Fruit fly (Drosophila melanogaster) whole organism, embryonic: Measurements from ENCODE around the gene S6KL.

Source experiments
- Ada2b ChIP-seq: fragments of 200-800 bp; sonication (Bioruptor generic); IDR thresholded peaks from 2 replicates; pipeline ENCODE4 v1.3.6; 2022; ENCODE audit warnings: missing biosample characterization, missing genetic modification characterization
- Adf1 ChIP-seq: fragments of 200-800 bp; sonication (Bioruptor generic); IDR thresholded peaks from 2 replicates; pipeline ENCODE4 v1.3.6; 2022; ENCODE audit warnings: missing biosample characterization, missing genetic modification characterization
- Atf3 ChIP-seq: fragments of 200-800 bp; sonication (Bioruptor generic); optimal IDR thresholded peaks from 3 replicates; lab custom pipeline; 2016; ENCODE audit warnings: missing biosample characterization, missing genetic modification characterization
- CG10267 ChIP-seq: fragments of 200-800 bp; sonication (Bioruptor generic); optimal IDR thresholded peaks from 2 replicates; lab custom pipeline; 2018; ENCODE audit warnings: missing biosample characterization, mild to moderate bottlenecking, missing genetic modification characterization, moderate library complexity
- CG11696 ChIP-seq: fragments of 200-800 bp; sonication (Bioruptor generic); IDR thresholded peaks from 2 replicates; pipeline ENCODE4 v1.3.6; 2022; ENCODE audit warnings: missing biosample characterization, missing genetic modification characterization
- CG12219 ChIP-seq: fragments of 200-800 bp; sonication (Bioruptor generic); optimal IDR thresholded peaks from 3 replicates; lab custom pipeline; 2018; ENCODE audit warnings: missing biosample characterization, mild to moderate bottlenecking, missing genetic modification characterization
- CG12769 ChIP-seq: fragments of 200-800 bp; sonication (Bioruptor generic); optimal IDR thresholded peaks from 2 replicates; lab custom pipeline; 2019; ENCODE audit warnings: missing biosample characterization, mild to moderate bottlenecking, missing genetic modification characterization, moderate library complexity
- CG12942 ChIP-seq: fragments of 200-800 bp; sonication (Bioruptor generic); optimal IDR thresholded peaks from 3 replicates; lab custom pipeline; 2016; ENCODE audit warnings: missing biosample characterization, missing genetic modification characterization
- CG13287 ChIP-seq: fragments of 200-800 bp; sonication (Bioruptor generic); IDR thresholded peaks from 2 replicates; pipeline ENCODE4 v1.3.6; 2022; ENCODE audit warnings: missing biosample characterization, missing genetic modification characterization; ENCODE audit not compliant: partially characterized antibody
- CG13424 ChIP-seq: fragments of 200-800 bp; sonication (Bioruptor generic); optimal IDR thresholded peaks from 2 replicates; lab custom pipeline; 2019; ENCODE audit warnings: missing biosample characterization, mild to moderate bottlenecking, missing genetic modification characterization, moderate library complexity
- CG13894 ChIP-seq: fragments of 200-800 bp; sonication (Bioruptor generic); optimal IDR thresholded peaks from 3 replicates; lab custom pipeline; 2018; ENCODE audit warnings: missing biosample characterization, mild to moderate bottlenecking, missing genetic modification characterization, moderate library complexity
- CG14667 ChIP-seq: fragments of 200-800 bp; sonication (Bioruptor generic); IDR thresholded peaks from 2 replicates; pipeline ENCODE4 v1.3.6; 2022; ENCODE audit warnings: missing biosample characterization, missing genetic modification characterization
- CG18764 ChIP-seq: fragments of 200-800 bp; sonication (Bioruptor generic); optimal IDR thresholded peaks from 3 replicates; lab custom pipeline; 2016; ENCODE audit warnings: missing biosample characterization, missing genetic modification characterization
- CG34422 ChIP-seq: fragments of 200-800 bp; sonication (Bioruptor generic); IDR thresholded peaks from 3 replicates; pipeline ENCODE4 v1.3.6; 2022; ENCODE audit warnings: missing biosample characterization, missing genetic modification characterization
- CG6175 ChIP-seq: fragments of 200-800 bp; sonication (Bioruptor generic); IDR thresholded peaks from 3 replicates; pipeline ENCODE4 v1.3.6; 2022; ENCODE audit warnings: missing biosample characterization, missing genetic modification characterization
- CG6654 ChIP-seq: fragments of 200-800 bp; sonication (Bioruptor generic); optimal IDR thresholded peaks from 2 replicates; lab custom pipeline; 2017; ENCODE audit warnings: missing biosample characterization, mild to moderate bottlenecking, missing genetic modification characterization
- CG6689 ChIP-seq: fragments of 200-800 bp; sonication (Bioruptor generic); IDR thresholded peaks from 2 replicates; pipeline ENCODE4 v1.3.6; 2022; ENCODE audit warnings: missing biosample characterization, missing genetic modification characterization
- CG9215 ChIP-seq: fragments of 200-800 bp; sonication (Bioruptor generic); IDR thresholded peaks from 2 replicates; pipeline ENCODE4 v1.3.6; 2022; ENCODE audit warnings: missing biosample characterization, missing genetic modification characterization
- CG9727 ChIP-seq: fragments of 200-800 bp; sonication (Bioruptor generic); optimal IDR thresholded peaks from 3 replicates; lab custom pipeline; 2017; ENCODE audit warnings: missing biosample characterization, mild to moderate bottlenecking, missing genetic modification characterization
- CTCF ChIP-seq: fragments of 200-800 bp; sonication (Bioruptor generic); optimal IDR thresholded peaks from 2 replicates; lab custom pipeline; 2017; ENCODE audit warnings: missing biosample characterization, mild to moderate bottlenecking, missing genetic modification characterization, moderate library complexity
- Deaf1 ChIP-seq: fragments of 200-800 bp; optimal IDR thresholded peaks from 3 replicates; lab custom pipeline; 2019; ENCODE audit warnings: missing biosample characterization, mild to moderate bottlenecking, missing genetic modification characterization, moderate library complexity
- Dll ChIP-seq: fragments of 200-800 bp; sonication (Bioruptor generic); IDR thresholded peaks from 4 replicates; pipeline ENCODE4 v1.3.6; 2022; ENCODE audit warnings: missing biosample characterization, missing genetic modification characterization; ENCODE audit not compliant: partially characterized antibody
- Ets65A ChIP-seq: fragments of 200-800 bp; sonication (Bioruptor generic); peaks from one replicate; lab custom pipeline; 2016; ENCODE audit warnings: missing biosample characterization, missing genetic modification characterization
- Fer1 ChIP-seq: fragments of 200-800 bp; sonication (Bioruptor generic); optimal IDR thresholded peaks from 2 replicates; lab custom pipeline; 2017; ENCODE audit warnings: missing biosample characterization, mild to moderate bottlenecking, missing genetic modification characterization
- Gsc ChIP-seq: fragments of 200-800 bp; sonication (Bioruptor generic); IDR thresholded peaks from 2 replicates; pipeline ENCODE4 v1.3.6; 2022; ENCODE audit warnings: missing biosample characterization, missing genetic modification characterization
- Hmr ChIP-seq: fragments of 200-800 bp; sonication (Bioruptor generic); optimal IDR thresholded peaks from 3 replicates; lab custom pipeline; 2017; ENCODE audit warnings: mild to moderate bottlenecking, missing biosample characterization, missing genetic modification reagents, missing genetic modification characterization
- Hr78 ChIP-seq, 2 experiments: fragments of 200-800 bp in 1 of 2; fragments of >200 bp in 1 of 2; sonication (Bioruptor generic) in 1 of 2; optimal IDR thresholded peaks; 2 replicates each; lab custom pipeline; 2017 to 2019; ENCODE audit warnings: missing biosample characterization in 2 of 2, missing genetic modification characterization in 2 of 2, mild to moderate bottlenecking in 1 of 2, moderate library complexity in 1 of 2
- Med ChIP-seq: fragments of 200-800 bp; sonication (Bioruptor generic); peaks from one replicate; lab custom pipeline; 2016; ENCODE audit warnings: missing biosample characterization, missing genetic modification characterization, mild to moderate bottlenecking, inconsistent platforms, moderate library complexity
- Scr ChIP-seq: fragments of 200-800 bp; sonication (Bioruptor generic); IDR thresholded peaks from 2 replicates; pipeline ENCODE4 v1.3.6; 2022; ENCODE audit warnings: missing biosample characterization, missing genetic modification characterization; ENCODE audit not compliant: partially characterized antibody
- Trl ChIP-seq, 3 experiments: fragments of >200 bp in 2 of 3; fragments of 200-800 bp in 1 of 3; sonication (Bioruptor generic) in 1 of 3; optimal IDR thresholded peaks; 2 replicates in 1 of 3; 3 replicates in 2 of 3; lab custom pipeline; 2016 to 2017; ENCODE audit warnings: missing biosample characterization in 1 of 3, missing genetic modification characterization in 1 of 3
- abd-A ChIP-seq: fragments of 200-800 bp; sonication (Bioruptor generic); optimal IDR thresholded peaks from 3 replicates; lab custom pipeline; 2019; ENCODE audit warnings: missing biosample characterization, mild to moderate bottlenecking, missing genetic modification characterization, moderate library complexity
- chinmo ChIP-seq: fragments of 200-800 bp; sonication (Bioruptor generic); IDR thresholded peaks from 4 replicates; pipeline ENCODE4 v1.3.6; 2022; ENCODE audit warnings: missing biosample characterization, missing genetic modification characterization; ENCODE audit not compliant: partially characterized antibody
- dimm ChIP-seq: fragments of 200-800 bp; sonication (Bioruptor generic); IDR thresholded peaks from 2 replicates; pipeline ENCODE4 v1.3.6; 2022; ENCODE audit warnings: missing biosample characterization, missing genetic modification characterization
- dm ChIP-seq: fragments of 200-800 bp; sonication (Bioruptor generic); optimal IDR thresholded peaks from 3 replicates; lab custom pipeline; 2016; ENCODE audit warnings: missing biosample characterization, missing genetic modification characterization
- dysf ChIP-seq: fragments of 200-800 bp; sonication (Bioruptor generic); IDR thresholded peaks from 3 replicates; pipeline ENCODE4 v1.3.6; 2022; ENCODE audit warnings: missing biosample characterization, missing genetic modification characterization
- ems ChIP-seq: fragments of 200-800 bp; sonication (Bioruptor generic); optimal IDR thresholded peaks from 3 replicates; lab custom pipeline; 2016; ENCODE audit warnings: missing biosample characterization, missing genetic modification characterization
- ewg ChIP-seq: fragments of 200-800 bp; sonication (Bioruptor generic); optimal IDR thresholded peaks from 3 replicates; lab custom pipeline; 2017; ENCODE audit warnings: mild to moderate bottlenecking, missing biosample characterization, missing genetic modification reagents, missing genetic modification characterization
- gcm ChIP-seq: fragments of 200-800 bp; sonication (Bioruptor generic); optimal IDR thresholded peaks from 2 replicates; lab custom pipeline; 2019; ENCODE audit warnings: missing biosample characterization, mild to moderate bottlenecking, missing genetic modification characterization, moderate library complexity
- gsb ChIP-seq: fragments of 200-800 bp; sonication (Bioruptor generic); IDR thresholded peaks from 2 replicates; pipeline ENCODE4 v1.3.6; 2022; ENCODE audit warnings: missing biosample characterization, missing genetic modification characterization
- h ChIP-seq: fragments of >200 bp; optimal IDR thresholded peaks from 2 replicates; lab custom pipeline; 2017
- hbn ChIP-seq: fragments of 200-800 bp; sonication (Bioruptor generic); IDR thresholded peaks from 2 replicates; pipeline ENCODE4 v1.3.6; 2022; ENCODE audit warnings: missing biosample characterization, missing genetic modification characterization; ENCODE audit not compliant: partially characterized antibody
- hth ChIP-seq: fragments of >200 bp; optimal IDR thresholded peaks from 2 replicates; lab custom pipeline; 2017; ENCODE audit warnings: inconsistent platforms
- knrl ChIP-seq: fragments of 200-800 bp; sonication (Bioruptor generic); IDR thresholded peaks from 3 replicates; pipeline ENCODE4 v1.3.6; 2022; ENCODE audit warnings: missing biosample characterization, missing genetic modification characterization; ENCODE audit not compliant: partially characterized antibody
- lov ChIP-seq, 2 experiments: fragments of 200-800 bp in 1 of 2; fragments of >200 bp in 1 of 2; sonication (Bioruptor generic) in 1 of 2; IDR thresholded peaks in 1 of 2; optimal IDR thresholded peaks in 1 of 2; 2 replicates in 1 of 2; 3 replicates in 1 of 2; pipeline versions ENCODE4 v1.3.6 to Lab custom; 2017 to 2022; ENCODE audit warnings: missing biosample characterization in 1 of 2, missing genetic modification characterization in 1 of 2
- nau ChIP-seq: fragments of 200-800 bp; sonication (Bioruptor generic); optimal IDR thresholded peaks from 3 replicates; lab custom pipeline; 2017; ENCODE audit warnings: missing biosample characterization, mild to moderate bottlenecking, missing genetic modification characterization, missing genetic modification reagents
- nom ChIP-seq: fragments of 200-800 bp; sonication (Bioruptor generic); optimal IDR thresholded peaks from 2 replicates; lab custom pipeline; 2017; ENCODE audit warnings: missing biosample characterization, missing genetic modification characterization, mild to moderate bottlenecking, moderate library complexity, missing genetic modification reagents
- onecut ChIP-seq: fragments of 200-800 bp; sonication (Bioruptor generic); IDR thresholded peaks from 2 replicates; pipeline ENCODE4 v1.3.6; 2022; ENCODE audit warnings: missing biosample characterization, missing genetic modification characterization
- pzg ChIP-seq: fragments of 200-800 bp; sonication (Bioruptor generic); optimal IDR thresholded peaks from 3 replicates; lab custom pipeline; 2018; ENCODE audit warnings: missing biosample characterization, mild to moderate bottlenecking, missing genetic modification characterization, moderate library complexity
- sna ChIP-seq: fragments of 200-800 bp; sonication (Bioruptor generic); IDR thresholded peaks from 2 replicates; pipeline ENCODE4 v1.3.6; 2022; ENCODE audit warnings: missing biosample characterization, missing genetic modification characterization; ENCODE audit not compliant: partially characterized antibody
- unc-4 ChIP-seq: fragments of 200-800 bp; sonication (Bioruptor generic); IDR thresholded peaks from 2 replicates; pipeline ENCODE4 v1.3.6; 2022; ENCODE audit warnings: missing biosample characterization, missing genetic modification characterization; ENCODE audit not compliant: partially characterized antibody

S6KL gene

DNA sequence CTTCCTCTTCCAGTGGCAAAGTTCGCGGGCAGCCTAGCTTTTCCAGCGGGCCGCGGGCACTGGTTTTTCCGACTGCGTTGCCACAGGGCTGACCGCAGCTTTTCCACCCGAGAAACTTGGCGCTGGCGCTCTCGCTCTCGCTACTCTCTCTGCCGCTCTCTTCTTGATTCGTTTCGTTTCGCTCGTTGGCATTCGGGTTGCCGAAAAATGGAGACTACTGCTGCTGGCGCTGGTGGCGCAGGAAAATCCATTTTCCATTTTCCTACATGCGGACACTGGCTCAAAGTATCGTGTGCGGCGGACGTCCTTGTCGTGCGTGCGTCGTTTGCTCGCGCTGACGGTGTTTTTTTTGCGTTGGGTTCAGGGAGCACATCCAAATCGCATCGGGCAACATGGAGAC lies 24.8 kb downstream of the S6KL start, which contains the start of gene CG42450 (continued):
- TF ChIP-seq Trl (optimal IDR thresholded peaks at IDR 0.05; lab: Kevin White, UChicago) (peak; percentile 53 to 57), Trl (GFP tag; optimal IDR thresholded peaks at IDR 0.05; lab: Kevin White, UChicago) (no peak), CG12942 (GFP tag; lab: Kevin White, UChicago) (no peak), Hmr (GFP tag; lab: Kevin White, UChicago) (peak; percentile 1), Adf1 (GFP tag; lab: Robert Waterston, UW) (peak; percentile 40; the same call in 1 of the 2 replicates), unc-4 (peak; percentile 47), dimm (GFP tag; lab: Robert Waterston, UW) (no peak), Scr (GFP tag; lab: Robert Waterston, UW) (0 out of 2 replicates have a peak, but pooled peaks have one; percentile 31), Gsc (no peak), ewg (GFP tag; lab: Kevin White, UChicago) (peak; percentile 68), hth (lab: Kevin White, UChicago) (no peak), sna (GFP tag; lab: Robert Waterston, UW) (no peak), nom (no peak), Deaf1 (peak; percentile 95), lov (optimal IDR thresholded peaks at IDR 0.05; lab: Kevin White, UChicago) (no peak), lov (GFP tag; IDR thresholded peaks at IDR 0.05; lab: Robert Waterston, UW) (no peak), dm (no peak), CTCF (GFP tag; lab: Kevin White, UChicago) (no peak), Ets65A (GFP tag; lab: Kevin White, UChicago) (peak; percentile 3), pzg (peak; percentile 13), dysf (GFP tag; lab: Robert Waterston, UW) (no peak), CG13287 (GFP tag; lab: Robert Waterston, UW) (peak; percentile 23; the same call in 1 of the 2 replicates), Dll (GFP tag; lab: Robert Waterston, UW) (peak; percentile 32; the same call in 1 of the 4 replicates), Med (GFP tag; lab: Kevin White, UChicago) (peak; percentile 59), Fer1 (GFP tag; lab: Kevin White, UChicago) (peak; percentile 40), hbn (GFP tag; lab: Robert Waterston, UW) (peak; percentile 29; the same call in 1 of the 2 replicates), Atf3 (GFP tag; lab: Kevin White, UChicago) (no peak), onecut (peak; percentile 44; the same call in 1 of the 2 replicates), CG11696 (GFP tag; lab: Robert Waterston, UW) (no peak), ems (GFP tag; lab: Kevin White, UChicago) (no peak), Ada2b (GFP tag; lab: Robert Waterston, UW) (no peak), gsb (GFP tag; lab: Robert Waterston, UW) (no peak), h (lab: Kevin White, UChicago) (no peak), CG6689 (GFP tag; lab: Robert Waterston, UW) (no peak), CG6175 (GFP tag; lab: Robert Waterston, UW) (no peak), Hr78 (GFP tag; optimal IDR thresholded peaks at IDR 0.05; lab: Kevin White, UChicago) (no peak)

DNA sequence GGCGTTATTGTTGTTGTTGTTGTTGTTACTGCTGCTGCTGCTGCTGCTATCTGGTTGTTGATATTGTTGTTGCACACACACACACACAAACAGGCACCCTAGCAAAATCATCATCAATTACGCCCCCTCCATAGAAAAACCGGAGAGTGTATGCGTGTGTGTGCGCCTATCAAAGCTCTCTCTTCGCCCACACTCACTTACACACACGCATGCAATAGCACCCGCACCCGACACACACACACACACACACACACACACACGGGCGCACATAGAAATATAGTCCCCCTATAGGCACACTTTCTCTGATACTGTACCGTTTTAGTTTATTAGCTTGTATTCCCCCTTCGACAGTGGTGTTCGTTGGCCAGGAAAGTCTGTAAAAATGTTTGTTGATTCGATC lies 26.1 kb downstream of the S6KL start:
- TF ChIP-seq CG9727 (GFP tag; lab: Kevin White, UChicago): no peak
- no peak for TF ChIP-seq CG12219
- no peak for TF ChIP-seq CG14667 (GFP tag; lab: Robert Waterston, UW)
- TF ChIP-seq CG18764: no peak
- no peak for TF ChIP-seq knrl (GFP tag; lab: Robert Waterston, UW)
- no peak for TF ChIP-seq CG10267 (tag; lab: Kevin White, UChicago)
- peak; percentile 9 for TF ChIP-seq CG12769 (tag; lab: Kevin White, UChicago)
- TF ChIP-seq Adf1 (GFP tag; lab: Robert Waterston, UW): no peak
- peak; percentile 4 for TF ChIP-seq CG13894 (tag; lab: Kevin White, UChicago)
- no peak for TF ChIP-seq nau
- TF ChIP-seq CG34422 (GFP tag; lab: Robert Waterston, UW): no peak
- no peak for TF ChIP-seq CG6689 (GFP tag; lab: Robert Waterston, UW)
- no peak for TF ChIP-seq CG13424 (tag; lab: Kevin White, UChicago)
- 0 out of 4 replicates have a peak, but pooled peaks have one; percentile 20 for TF ChIP-seq chinmo (GFP tag; lab: Robert Waterston, UW)
- TF ChIP-seq CG9215: no peak
- TF ChIP-seq abd-A (tag; lab: Kevin White, UChicago): peak; percentile 3
- TF ChIP-seq gcm: no peak
- TF ChIP-seq Ets65A (GFP tag; lab: Kevin White, UChicago): peak; percentile 22
- TF ChIP-seq CG6654 (GFP tag; lab: Kevin White, UChicago): no peak
